Worm (Caenorhabditis elegans) whole organism, L1 larva: Measurements from ENCODE around the gene srw-117.

Source experiments
- nhr-28 ChIP-seq: fragments of 150-350 bp; optimal IDR thresholded peaks from 2 replicates; lab custom pipeline; 2014; ENCODE audit warnings: missing biosample characterization, missing genetic modification characterization
- rnt-1 ChIP-seq: sonication (generic microtip); optimal IDR thresholded peaks from 2 replicates; lab custom pipeline; 2016; ENCODE audit warnings: mild to moderate bottlenecking, missing genetic modification characterization, moderate library complexity, missing compliant biosample characterization
- ztf-4 ChIP-seq: fragments of 150-350 bp; optimal IDR thresholded peaks from 2 replicates; lab custom pipeline; 2014; ENCODE audit warnings: missing biosample characterization, missing genetic modification characterization

Gene srw-117

DNA sequence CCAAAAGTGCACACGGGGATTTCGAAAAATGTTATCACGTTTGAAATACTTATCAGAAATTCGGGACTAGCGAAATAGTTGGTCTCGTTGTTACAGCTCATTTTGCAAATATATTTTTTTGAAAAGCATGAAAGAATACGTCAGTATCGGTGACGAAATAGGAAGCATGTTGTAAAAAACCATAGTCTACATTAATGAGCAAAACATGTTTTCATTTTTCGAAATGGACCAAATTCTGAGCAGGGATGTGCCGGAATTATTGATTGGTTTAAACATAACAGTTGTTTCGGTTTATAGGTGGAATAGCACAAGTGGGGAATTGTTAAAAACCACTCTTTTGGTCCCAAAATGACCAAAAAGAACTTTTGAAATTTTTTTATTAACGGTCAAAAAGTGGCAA, 49.2 kb downstream of the srw-117 start, which contains the start of gene srh-247:
Gene srh-247, minus strand, starts transcription at position 101 of the 400 bp plus-strand sequence.
- TF ChIP-seq nhr-28 (tag; lab: Kevin White, UChicago) (no peak), rnt-1 (tag; lab: Kevin White, UChicago) (no peak), ztf-4 (no peak)
